Fruit fly (Drosophila melanogaster): ENCODE results near the gene CG5854.

The CG5854 gene

DNA sequence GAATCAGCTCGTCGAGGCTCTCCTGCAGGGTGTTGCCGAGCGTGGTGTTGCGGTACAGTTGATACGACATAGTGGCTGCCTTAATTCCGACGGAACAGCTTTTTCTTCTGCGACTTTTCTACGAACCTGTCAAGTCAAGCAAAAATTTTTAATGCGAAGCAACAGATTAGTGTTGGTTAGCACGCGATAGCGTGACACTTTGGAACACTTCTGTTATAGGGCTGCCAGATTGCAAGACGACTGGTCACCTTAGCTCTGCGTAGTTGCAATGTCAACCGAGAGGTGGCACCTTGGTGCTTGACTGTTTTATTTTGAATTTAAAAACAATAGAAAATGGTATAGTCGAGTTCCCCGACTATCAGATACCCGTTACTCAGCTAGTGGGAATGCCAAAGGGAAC is 42.8 kb upstream of the CG5854 start, which contains the start of gene TfIIA-S (continued):
- no peak for TF ChIP-seq CG11504 (tag; optimal IDR thresholded peaks at IDR 0.05)
- TF ChIP-seq ac (GFP tag; optimal IDR thresholded peaks at IDR 0.05): no peak
- peak; percentile 82 for TF ChIP-seq Fer1 (GFP tag; optimal IDR thresholded peaks at IDR 0.05)
- no peak for TF ChIP-seq gt (GFP tag; IDR thresholded peaks at IDR 0.05)
- TF ChIP-seq CG12942 (GFP tag; optimal IDR thresholded peaks at IDR 0.05): peak; percentile 78
- no peak for TF ChIP-seq CG11247 (GFP tag; IDR thresholded peaks at IDR 0.05)
- TF ChIP-seq CG8765 (GFP tag; IDR thresholded peaks at IDR 0.05): no peak
- no peak for TF ChIP-seq slbo (GFP tag; IDR thresholded peaks at IDR 0.05)
- TF ChIP-seq Rx (GFP tag; IDR thresholded peaks at IDR 0.05): no peak
- TF ChIP-seq z (GFP tag; IDR thresholded peaks at IDR 0.05): no peak
- TF ChIP-seq sens-2 (GFP tag; IDR thresholded peaks at IDR 0.05): no peak
- TF ChIP-seq exex (tag; optimal IDR thresholded peaks at IDR 0.05): no peak
- TF ChIP-seq CG6654 (GFP tag; optimal IDR thresholded peaks at IDR 0.05): no peak
- TF ChIP-seq ken (GFP tag; IDR thresholded peaks at IDR 0.05): no peak
- peak; percentile 30 for TF ChIP-seq CG3065 (GFP tag; optimal IDR thresholded peaks at IDR 0.05)
- peak; percentile 10 for TF ChIP-seq da (GFP tag; optimal IDR thresholded peaks at IDR 0.05)
- TF ChIP-seq CG7745 (tag; optimal IDR thresholded peaks at IDR 0.05): no peak
- no peak for TF ChIP-seq salm (tag; optimal IDR thresholded peaks at IDR 0.05)
- TF ChIP-seq eyg (GFP tag; optimal IDR thresholded peaks at IDR 0.05): peak; percentile 77
- peak; percentile 36 for TF ChIP-seq dmrt11E (tag; optimal IDR thresholded peaks at IDR 0.05)
- no peak for TF ChIP-seq Mrtf (GFP tag; IDR thresholded peaks at IDR 0.05)
- TF ChIP-seq D19A (tag; optimal IDR thresholded peaks at IDR 0.05): no peak
- TF ChIP-seq Hey (tag; optimal IDR thresholded peaks at IDR 0.05): peak; percentile 44
- no peak for TF ChIP-seq gcm (GFP tag; optimal IDR thresholded peaks at IDR 0.05)
- TF ChIP-seq Dbx (GFP tag; IDR thresholded peaks at IDR 0.05): no peak
- no peak for TF ChIP-seq CG42726 (GFP tag; IDR thresholded peaks at IDR 0.05; ENCODE audit: partially characterized antibody)
- peak; percentile 72 for TF ChIP-seq Meics (GFP tag; optimal IDR thresholded peaks at IDR 0.05)
- TF ChIP-seq YL-1 (GFP tag; optimal IDR thresholded peaks at IDR 0.05): peak; percentile 92
- peak; percentile 7 for TF ChIP-seq CG33557 (GFP tag; optimal IDR thresholded peaks at IDR 0.05)
- TF ChIP-seq E2f1 (GFP tag; IDR thresholded peaks at IDR 0.05): no peak
- TF ChIP-seq NC2α (GFP tag; optimal IDR thresholded peaks at IDR 0.05): peak; percentile 75
- TF ChIP-seq CG10147 (GFP tag; optimal IDR thresholded peaks at IDR 0.05): no peak
- TF ChIP-seq sob (GFP tag; IDR thresholded peaks at IDR 0.05): no peak
- no peak for TF ChIP-seq Drgx (GFP tag; IDR thresholded peaks at IDR 0.05)
- peak; percentile 64 for TF ChIP-seq CoRest (tag; optimal IDR thresholded peaks at IDR 0.05)
- TF ChIP-seq Adf1 (GFP tag; IDR thresholded peaks at IDR 0.05): no peak
- TF ChIP-seq tin (GFP tag; optimal IDR thresholded peaks at IDR 0.05): peak; percentile 81
- peak in 1 of 2 experiments; percentile 44 for TF ChIP-seq insv (GFP tag; optimal IDR thresholded peaks at IDR 0.05)
- peak; percentile 90 for TF ChIP-seq CG10979 (tag; optimal IDR thresholded peaks at IDR 0.05)
- no peak for TF ChIP-seq Neu2 (GFP tag; optimal IDR thresholded peaks at IDR 0.05; ENCODE audit: borderline replicate concordance)
- TF ChIP-seq wek (GFP tag; optimal IDR thresholded peaks at IDR 0.05): peak; percentile 30
- TF ChIP-seq CG4854 (GFP tag; optimal IDR thresholded peaks at IDR 0.05): peak; percentile 68
- TF ChIP-seq CG8290 (GFP tag; optimal IDR thresholded peaks at IDR 0.05): peak; percentile 85
- peak; percentile 62 to 96 for TF ChIP-seq CG8290 (tag; optimal IDR thresholded peaks at IDR 0.05)
- peak; percentile 90 for TF ChIP-seq HLH54F (GFP tag; optimal IDR thresholded peaks at IDR 0.05)
- peak; percentile 80 for TF ChIP-seq CG30403 (GFP tag; optimal IDR thresholded peaks at IDR 0.05)
- no peak for TF ChIP-seq Xrp1 (GFP tag; IDR thresholded peaks at IDR 0.05)
- TF ChIP-seq tx (GFP tag; optimal IDR thresholded peaks at IDR 0.05): peak; percentile 81
- TF ChIP-seq CG7357 (GFP tag; IDR thresholded peaks at IDR 0.05): no peak
- peak; percentile 56 for TF ChIP-seq CG13424 (tag; optimal IDR thresholded peaks at IDR 0.05)
- peak; percentile 37 for TF ChIP-seq fd3F (GFP tag; optimal IDR thresholded peaks at IDR 0.05)
- peak; percentile 55 for TF ChIP-seq CG1233 (GFP tag; optimal IDR thresholded peaks at IDR 0.05)
- no peak for TF ChIP-seq otp (GFP tag; IDR thresholded peaks at IDR 0.05)
